Fruit fly (Drosophila melanogaster) whole organism, embryonic: Measurements from ENCODE around the gene SMC6.
A peak's percentile ranks its signal among the peaks of the same experiment; 100 is the strongest.

ENCODE experiments used
- CG10274 ChIP-seq: fragments of 200-800 bp; sonication (Bioruptor generic); optimal IDR thresholded peaks from 3 replicates; lab custom pipeline; 2017; ENCODE audit warnings: missing biosample characterization, mild to moderate bottlenecking, missing genetic modification characterization
- CG10654 ChIP-seq: fragments of 200-800 bp; sonication (Bioruptor generic); optimal IDR thresholded peaks from 2 replicates; lab custom pipeline; 2016; ENCODE audit warnings: missing biosample characterization, missing genetic modification characterization
- CG10979 ChIP-seq: fragments of 200-800 bp; sonication (Bioruptor generic); optimal IDR thresholded peaks from 2 replicates; lab custom pipeline; 2018; ENCODE audit warnings: missing biosample characterization, mild to moderate bottlenecking, missing genetic modification characterization, moderate library complexity
- CG11504 ChIP-seq: fragments of 200-800 bp; sonication (Bioruptor generic); optimal IDR thresholded peaks from 3 replicates; lab custom pipeline; 2019; ENCODE audit warnings: missing biosample characterization, mild to moderate bottlenecking, missing genetic modification characterization, moderate library complexity
- CG12155 ChIP-seq: fragments of 200-800 bp; sonication (Bioruptor generic); optimal IDR thresholded peaks from 3 replicates; lab custom pipeline; 2016; ENCODE audit warnings: missing biosample characterization, missing genetic modification characterization
- CG12219 ChIP-seq: fragments of 200-800 bp; sonication (Bioruptor generic); optimal IDR thresholded peaks from 3 replicates; lab custom pipeline; 2018; ENCODE audit warnings: missing biosample characterization, mild to moderate bottlenecking, missing genetic modification characterization
- CG13287 ChIP-seq: fragments of 200-800 bp; sonication (Bioruptor generic); IDR thresholded peaks from 2 replicates; pipeline ENCODE4 v1.3.6; 2022; ENCODE audit warnings: missing biosample characterization, missing genetic modification characterization; ENCODE audit not compliant: partially characterized antibody
- CG13775 ChIP-seq: fragments of 200-800 bp; sonication (Bioruptor generic); optimal IDR thresholded peaks from 3 replicates; lab custom pipeline; 2017; ENCODE audit warnings: missing biosample characterization, mild to moderate bottlenecking, missing genetic modification characterization
- CG17186 ChIP-seq: fragments of 200-800 bp; sonication (Bioruptor generic); optimal IDR thresholded peaks from 3 replicates; lab custom pipeline; 2017; ENCODE audit warnings: missing biosample characterization, missing genetic modification reagents, missing genetic modification characterization
- CG17912 ChIP-seq: fragments of 200-800 bp; sonication (Bioruptor generic); optimal IDR thresholded peaks from 2 replicates; lab custom pipeline; 2018; ENCODE audit warnings: missing biosample characterization, mild to moderate bottlenecking, missing genetic modification characterization
- CG18476 ChIP-seq: fragments of 200-800 bp; sonication (Bioruptor generic); optimal IDR thresholded peaks from 2 replicates; lab custom pipeline; 2016; ENCODE audit warnings: missing biosample characterization, mild to moderate bottlenecking, missing genetic modification characterization
- CG33213 ChIP-seq: fragments of 200-800 bp; sonication (Bioruptor generic); optimal IDR thresholded peaks from 3 replicates; lab custom pipeline; 2016; ENCODE audit warnings: missing biosample characterization, missing genetic modification characterization
- CG4328 ChIP-seq: fragments of 200-800 bp; sonication (Bioruptor generic); optimal IDR thresholded peaks from 3 replicates; lab custom pipeline; 2017; ENCODE audit warnings: missing biosample characterization, missing genetic modification reagents, missing genetic modification characterization
- CG5953 ChIP-seq: fragments of 200-800 bp; sonication (Bioruptor generic); IDR thresholded peaks from 2 replicates; pipeline ENCODE4 v1.3.6; 2022; ENCODE audit warnings: missing biosample characterization, missing genetic modification characterization
- CG6272 ChIP-seq: fragments of 200-800 bp; sonication (Bioruptor generic); IDR thresholded peaks from 2 replicates; pipeline ENCODE4 v1.3.6; 2022; ENCODE audit warnings: missing biosample characterization, missing genetic modification characterization
- CG6765 ChIP-seq: fragments of 200-800 bp; sonication (Bioruptor generic); optimal IDR thresholded peaks from 3 replicates; lab custom pipeline; 2017; ENCODE audit warnings: missing biosample characterization, mild to moderate bottlenecking, missing genetic modification characterization
- CG6813 ChIP-seq: fragments of 200-800 bp; sonication (Bioruptor generic); optimal IDR thresholded peaks from 2 replicates; lab custom pipeline; 2017; ENCODE audit warnings: missing biosample characterization, missing genetic modification characterization, mild to moderate bottlenecking, moderate library complexity, missing genetic modification reagents
- CTCF ChIP-seq: fragments of 200-800 bp; sonication (Bioruptor generic); optimal IDR thresholded peaks from 2 replicates; lab custom pipeline; 2017; ENCODE audit warnings: missing biosample characterization, mild to moderate bottlenecking, missing genetic modification characterization, moderate library complexity
- E2f1 ChIP-seq: fragments of 200-800 bp; sonication (Bioruptor generic); IDR thresholded peaks from 2 replicates; pipeline ENCODE4 v1.3.6; 2022; ENCODE audit warnings: missing biosample characterization, missing genetic modification characterization
- ERR ChIP-seq: fragments of 200-800 bp; sonication (Bioruptor generic); optimal IDR thresholded peaks from 2 replicates; lab custom pipeline; 2016; ENCODE audit warnings: missing biosample characterization, missing genetic modification characterization
- Elba2 ChIP-seq: fragments of 200-800 bp; sonication (Bioruptor generic); optimal IDR thresholded peaks from 3 replicates; lab custom pipeline; 2016; ENCODE audit warnings: missing biosample characterization, missing genetic modification characterization
- Ets65A ChIP-seq: fragments of 200-800 bp; sonication (Bioruptor generic); peaks from one replicate; lab custom pipeline; 2016; ENCODE audit warnings: missing biosample characterization, missing genetic modification characterization
- HLH54F ChIP-seq: fragments of 200-800 bp; sonication (Bioruptor generic); optimal IDR thresholded peaks from 3 replicates; lab custom pipeline; 2016; ENCODE audit warnings: missing biosample characterization, missing genetic modification characterization
- HLHmδ ChIP-seq: fragments of 200-800 bp; sonication (Bioruptor generic); optimal IDR thresholded peaks from 2 replicates; lab custom pipeline; 2018; ENCODE audit warnings: missing biosample characterization, mild to moderate bottlenecking, missing genetic modification characterization, moderate library complexity
- Hey ChIP-seq: fragments of 200-800 bp; sonication (Bioruptor generic); optimal IDR thresholded peaks from 3 replicates; lab custom pipeline; 2018; ENCODE audit warnings: missing biosample characterization, mild to moderate bottlenecking, missing genetic modification characterization
- Jarid2 ChIP-seq: fragments of 200-800 bp; sonication (Bioruptor generic); optimal IDR thresholded peaks from 3 replicates; lab custom pipeline; 2017; ENCODE audit warnings: mild to moderate bottlenecking, missing biosample characterization, missing genetic modification reagents, missing genetic modification characterization
- Neu2 ChIP-seq: fragments of 200-800 bp; sonication (Bioruptor generic); optimal IDR thresholded peaks from 3 replicates; lab custom pipeline; 2016; ENCODE audit warnings: missing biosample characterization, missing genetic modification characterization, borderline replicate concordance
- Optix ChIP-seq: fragments of 200-800 bp; sonication (Bioruptor generic); IDR thresholded peaks from 3 replicates; pipeline ENCODE4 v1.3.6; 2022; ENCODE audit warnings: missing biosample characterization, missing genetic modification characterization
- Sox102F ChIP-seq: fragments of 200-800 bp; sonication (Bioruptor generic); optimal IDR thresholded peaks from 2 replicates; lab custom pipeline; 2018; ENCODE audit warnings: missing biosample characterization, mild to moderate bottlenecking, missing genetic modification characterization, moderate library complexity
- Sry-β ChIP-seq: fragments of 200-800 bp; sonication (Bioruptor generic); optimal IDR thresholded peaks from 2 replicates; lab custom pipeline; 2018; ENCODE audit warnings: missing biosample characterization, mild to moderate bottlenecking, missing genetic modification characterization, moderate library complexity
- ab ChIP-seq: fragments of 200-800 bp; sonication (Bioruptor generic); optimal IDR thresholded peaks from 2 replicates; lab custom pipeline; 2016; ENCODE audit warnings: missing biosample characterization, missing genetic modification characterization
- cad ChIP-seq: fragments of >200 bp; optimal IDR thresholded peaks from 2 replicates; lab custom pipeline; 2017; ENCODE audit warnings: missing biosample characterization, missing genetic modification characterization
- chif ChIP-seq, 2 experiments: fragments of 200-800 bp; sonication (Bioruptor generic); optimal IDR thresholded peaks; 3 replicates each; lab custom pipeline; 2016; ENCODE audit warnings: missing biosample characterization in 2 of 2, missing genetic modification characterization in 2 of 2
- dati ChIP-seq: fragments of 200-800 bp; sonication (Bioruptor generic); IDR thresholded peaks from 2 replicates; pipeline ENCODE4 v1.3.6; 2022; ENCODE audit warnings: missing biosample characterization, missing genetic modification characterization
- disco-r ChIP-seq: fragments of 200-800 bp; sonication (Bioruptor generic); optimal IDR thresholded peaks from 2 replicates; lab custom pipeline; 2016; ENCODE audit warnings: missing biosample characterization, missing genetic modification characterization
- emc ChIP-seq: fragments of 200-800 bp; sonication (Bioruptor generic); optimal IDR thresholded peaks from 2 replicates; lab custom pipeline; 2016; ENCODE audit warnings: missing biosample characterization, missing genetic modification characterization
- fru ChIP-seq: fragments of >200 bp; optimal IDR thresholded peaks from 2 replicates; lab custom pipeline; 2017
- gem ChIP-seq: fragments of 200-800 bp; sonication (Bioruptor generic); optimal IDR thresholded peaks from 2 replicates; lab custom pipeline; 2019; ENCODE audit warnings: missing biosample characterization, mild to moderate bottlenecking, missing genetic modification characterization, moderate library complexity
- hb ChIP-seq: fragments of 200-800 bp; sonication (Bioruptor generic); IDR thresholded peaks from 3 replicates; pipeline ENCODE4 v1.3.6; 2022; ENCODE audit warnings: missing biosample characterization, missing genetic modification characterization; ENCODE audit not compliant: partially characterized antibody
- insv ChIP-seq, 2 experiments: fragments of 200-800 bp; sonication (Bioruptor generic); optimal IDR thresholded peaks; 3 replicates each; lab custom pipeline; 2016 to 2018; ENCODE audit warnings: missing biosample characterization in 2 of 2, missing genetic modification characterization in 2 of 2
- ken ChIP-seq: fragments of 200-800 bp; sonication (Bioruptor generic); IDR thresholded peaks from 3 replicates; pipeline ENCODE4 v1.3.6; 2022; ENCODE audit warnings: missing biosample characterization, missing genetic modification characterization
- lilli ChIP-seq: fragments of 200-800 bp; sonication (Bioruptor generic); optimal IDR thresholded peaks from 3 replicates; lab custom pipeline; 2016; ENCODE audit warnings: missing biosample characterization, missing genetic modification characterization
- oc ChIP-seq: fragments of 200-800 bp; sonication (Bioruptor generic); optimal IDR thresholded peaks from 2 replicates; lab custom pipeline; 2018; ENCODE audit warnings: missing biosample characterization, mild to moderate bottlenecking, missing genetic modification characterization, moderate library complexity
- peb ChIP-seq: fragments of 200-800 bp; sonication (Bioruptor generic); IDR thresholded peaks from 2 replicates; pipeline ENCODE4 v1.3.6; 2022; ENCODE audit warnings: missing biosample characterization, missing genetic modification characterization
- prd ChIP-seq, 3 experiments: fragments of >200 bp in 2 of 3; fragments of 200-800 bp in 1 of 3; sonication (Bioruptor generic) in 1 of 3; optimal IDR thresholded peaks in 2 of 3; IDR thresholded peaks in 1 of 3; 2 replicates in 2 of 3; 3 replicates in 1 of 3; pipeline versions ENCODE4 v1.3.6 to Lab custom; 2017 to 2022; ENCODE audit warnings: missing biosample characterization in 1 of 3, missing genetic modification characterization in 1 of 3
- run ChIP-seq: fragments of 200-800 bp; sonication (Bioruptor generic); optimal IDR thresholded peaks from 3 replicates; lab custom pipeline; 2018; ENCODE audit warnings: missing biosample characterization, mild to moderate bottlenecking, missing genetic modification characterization
- toy ChIP-seq: fragments of 200-800 bp; sonication (Bioruptor generic); IDR thresholded peaks from 2 replicates; pipeline ENCODE4 v1.3.6; 2022; ENCODE audit warnings: missing biosample characterization, missing genetic modification characterization
- ttk ChIP-seq: fragments of 200-800 bp; sonication (Bioruptor generic); IDR thresholded peaks from 2 replicates; pipeline ENCODE4 v2.1.2; 2022; ENCODE audit warnings: missing biosample characterization, missing genetic modification characterization
- vvl ChIP-seq: fragments of 200-800 bp; sonication (Bioruptor generic); IDR thresholded peaks from 2 replicates; pipeline ENCODE4 v1.3.6; 2022; ENCODE audit warnings: missing biosample characterization, missing genetic modification characterization
- wdn ChIP-seq: fragments of 200-800 bp; sonication (Bioruptor generic); IDR thresholded peaks from 2 replicates; pipeline ENCODE4 v1.3.6; 2022; ENCODE audit warnings: missing biosample characterization, missing genetic modification characterization
- zen2 ChIP-seq: fragments of 200-800 bp; sonication (Bioruptor generic); IDR thresholded peaks from 3 replicates; pipeline ENCODE4 v1.3.6; 2022; ENCODE audit warnings: missing biosample characterization, missing genetic modification characterization; ENCODE audit not compliant: partially characterized antibody
- zfh1 ChIP-seq: fragments of 200-800 bp; sonication (Bioruptor generic); IDR thresholded peaks from 3 replicates; pipeline ENCODE4 v1.3.6; 2022; ENCODE audit warnings: missing biosample characterization, missing genetic modification characterization

Gene SMC6

dm6 chr3R:24188619-24189018 lies 4.6 kb downstream of the SMC6 start, which contains the start of gene CG5515 (continued):
- TF ChIP-seq CG13775 (peak; percentile 90), CG5953 (GFP tag; lab: Robert Waterston, UW) (peak; percentile 79), ttk (GFP tag; lab: Robert Waterston, UW) (peak; percentile 79), Ets65A (GFP tag; lab: Kevin White, UChicago) (peak; percentile 97), emc (GFP tag; lab: Kevin White, UChicago) (peak; percentile 51), CG33213 (peak; percentile 74), CG6272 (peak; percentile 80), CG17912 (GFP tag; lab: Kevin White, UChicago) (no peak), lilli (peak; percentile 88), CG6813 (GFP tag; lab: Kevin White, UChicago) (no peak), CG12155 (GFP tag; lab: Kevin White, UChicago) (peak; percentile 70), E2f1 (GFP tag; lab: Robert Waterston, UW) (peak; percentile 75), run (tag; lab: Kevin White, UChicago) (no peak), zfh1 (GFP tag; lab: Robert Waterston, UW) (peak; percentile 81; the same call in 2 of the 3 replicates), insv (GFP tag; optimal IDR thresholded peaks at IDR 0.05; lab: Kevin White, UChicago) (no peak), cad (GFP tag; lab: Kevin White, UChicago) (no peak), Hey (no peak), CG4328 (GFP tag; lab: Kevin White, UChicago) (no peak), fru (lab: Kevin White, UChicago) (no peak), CG11504 (tag; lab: Kevin White, UChicago) (no peak), CG10274 (GFP tag; lab: Kevin White, UChicago) (no peak), disco-r (GFP tag; lab: Kevin White, UChicago) (peak; percentile 57), ab (GFP tag; lab: Kevin White, UChicago) (peak; percentile 33), CTCF (no peak), CG18476 (GFP tag; lab: Kevin White, UChicago) (peak; percentile 66), Sox102F (GFP tag; lab: Kevin White, UChicago) (peak; percentile 88), peb (peak; percentile 49), prd (optimal IDR thresholded peaks at IDR 0.05; lab: Kevin White, UChicago) (no peak), prd (GFP tag; IDR thresholded peaks at IDR 0.05; lab: Robert Waterston, UW) (peak; percentile 84), CG13287 (GFP tag; lab: Robert Waterston, UW) (peak; percentile 89), zen2 (GFP tag; lab: Robert Waterston, UW) (no peak; the same call in 2 of the 3 replicates), Jarid2 (GFP tag; lab: Kevin White, UChicago) (no peak), toy (GFP tag; lab: Robert Waterston, UW) (no peak), ken (GFP tag; lab: Robert Waterston, UW) (peak; percentile 93), CG17186 (GFP tag; lab: Kevin White, UChicago) (no peak), chif (GFP tag; optimal IDR thresholded peaks at IDR 0.05; lab: Kevin White, UChicago) (peak; percentile 73 to 79), HLH54F (GFP tag; lab: Kevin White, UChicago) (peak; percentile 88), Sry-β (GFP tag; lab: Kevin White, UChicago) (no peak), wdn (GFP tag; lab: Robert Waterston, UW) (peak; percentile 81), vvl (GFP tag; lab: Robert Waterston, UW) (peak; percentile 87), ERR (GFP tag; lab: Kevin White, UChicago) (no peak), CG10654 (peak; percentile 61), CG12219 (GFP tag; lab: Kevin White, UChicago) (peak; percentile 3), Elba2 (GFP tag; lab: Kevin White, UChicago) (no peak), HLHmδ (GFP tag; lab: Kevin White, UChicago) (no peak), Neu2 (GFP tag; lab: Kevin White, UChicago) (no peak), CG6765 (GFP tag; lab: Kevin White, UChicago) (no peak), dati (no peak), Optix (peak; percentile 92), CG10979 (tag; lab: Kevin White, UChicago) (peak; percentile 84), hb (GFP tag; lab: Robert Waterston, UW) (peak; percentile 80), gem (tag; lab: Kevin White, UChicago) (peak; percentile 92), oc (tag; lab: Kevin White, UChicago) (peak; percentile 43)
